Fruit fly (Drosophila melanogaster) whole organism, adult: ENCODE results near the gene Hsp83.

Source experiments
- CG11617 ChIP-seq: fragments of 200-800 bp; sonication (Bioruptor generic); optimal IDR thresholded peaks from 2 replicates; lab custom pipeline; 2017; ENCODE audit warnings: mild to moderate bottlenecking, missing biosample characterization, missing genetic modification reagents, missing genetic modification characterization
- CG12768 ChIP-seq: fragments of 200-800 bp; sonication (Bioruptor generic); optimal IDR thresholded peaks from 2 replicates; lab custom pipeline; 2017; ENCODE audit warnings: missing biosample characterization, missing genetic modification characterization, mild to moderate bottlenecking, moderate library complexity, missing genetic modification reagents
- CG14711 ChIP-seq: fragments of 200-800 bp; sonication (Bioruptor generic); optimal IDR thresholded peaks from 2 replicates; lab custom pipeline; 2018; ENCODE audit warnings: missing biosample characterization, mild to moderate bottlenecking, missing genetic modification characterization, moderate library complexity
- CG1620 ChIP-seq: fragments of 200-800 bp; sonication (Bioruptor generic); optimal IDR thresholded peaks from 2 replicates; lab custom pipeline; 2016; ENCODE audit warnings: missing biosample characterization, missing genetic modification characterization
- CG33017 ChIP-seq: fragments of 200-800 bp; sonication (Bioruptor generic); optimal IDR thresholded peaks from 2 replicates; lab custom pipeline; 2018; ENCODE audit warnings: missing biosample characterization, mild to moderate bottlenecking, missing genetic modification characterization, moderate library complexity
- CG5204 ChIP-seq: fragments of 200-800 bp; sonication (Bioruptor generic); optimal IDR thresholded peaks from 2 replicates; lab custom pipeline; 2016; ENCODE audit warnings: missing biosample characterization, missing genetic modification characterization
- CG7045 ChIP-seq: fragments of 200-800 bp; sonication (Bioruptor generic); optimal IDR thresholded peaks from 2 replicates; lab custom pipeline; 2017; ENCODE audit warnings: missing biosample characterization, mild to moderate bottlenecking, missing genetic modification characterization
- CG7101 ChIP-seq: fragments of 200-800 bp; sonication (Bioruptor generic); optimal IDR thresholded peaks from 2 replicates; lab custom pipeline; 2018; ENCODE audit warnings: missing biosample characterization, mild to moderate bottlenecking, missing genetic modification characterization, moderate library complexity
- Clk ChIP-seq: fragments of 200-800 bp; sonication (Bioruptor generic); optimal IDR thresholded peaks from 2 replicates; lab custom pipeline; 2017; ENCODE audit warnings: missing biosample characterization, missing genetic modification characterization
- Crg-1 ChIP-seq: fragments of 200-800 bp; sonication (Bioruptor generic); optimal IDR thresholded peaks from 2 replicates; lab custom pipeline; 2016; ENCODE audit warnings: missing biosample characterization, missing genetic modification characterization
- Hr96 ChIP-seq: fragments of 200-800 bp; sonication (Bioruptor generic); optimal IDR thresholded peaks from 2 replicates; lab custom pipeline; 2016; ENCODE audit warnings: missing biosample characterization, missing genetic modification characterization
- Mnt ChIP-seq: fragments of 200-800 bp; sonication (Bioruptor generic); optimal IDR thresholded peaks from 2 replicates; lab custom pipeline; 2016; ENCODE audit warnings: missing biosample characterization, mild to moderate bottlenecking, missing genetic modification characterization
- bab1 ChIP-seq: fragments of 200-800 bp; sonication (Bioruptor generic); optimal IDR thresholded peaks from 3 replicates; lab custom pipeline; 2019; ENCODE audit warnings: missing biosample characterization, mild to moderate bottlenecking, missing genetic modification characterization, moderate library complexity
- cic ChIP-seq: fragments of 200-800 bp; sonication (Bioruptor generic); optimal IDR thresholded peaks from 2 replicates; lab custom pipeline; 2017; ENCODE audit warnings: missing biosample characterization, mild to moderate bottlenecking, missing genetic modification characterization, moderate library complexity
- cnc ChIP-seq, 2 experiments: fragments of >200 bp; optimal IDR thresholded peaks; 2 replicates each; lab custom pipeline; 2017
- kay ChIP-seq: fragments of 200-800 bp; sonication (Bioruptor generic); peaks from one replicate; lab custom pipeline; 2016; ENCODE audit warnings: missing biosample characterization, missing genetic modification characterization, borderline replicate concordance
- ovo ChIP-seq: fragments of 200-800 bp; sonication (Bioruptor generic); optimal IDR thresholded peaks from 2 replicates; lab custom pipeline; 2016; ENCODE audit warnings: missing biosample characterization, missing genetic modification characterization
- pad ChIP-seq: fragments of 200-800 bp; sonication (Bioruptor generic); optimal IDR thresholded peaks from 3 replicates; lab custom pipeline; 2017; ENCODE audit warnings: missing biosample characterization, missing genetic modification characterization, mild to moderate bottlenecking, moderate library complexity, missing genetic modification reagents
- tj ChIP-seq: fragments of 200-800 bp; sonication (Bioruptor generic); optimal IDR thresholded peaks from 3 replicates; lab custom pipeline; 2017; ENCODE audit warnings: missing biosample characterization, mild to moderate bottlenecking, missing genetic modification characterization, moderate library complexity
- toe ChIP-seq: fragments of 200-800 bp; sonication (Bioruptor generic); optimal IDR thresholded peaks from 2 replicates; lab custom pipeline; 2016; ENCODE audit warnings: missing biosample characterization, missing genetic modification characterization

Hsp83 gene

dm6 chr3L:3206263-3206662 is 13.5 kb downstream of the Hsp83 start, which contains the start of gene CG33160:
Gene CG33160 (minus strand): TSS chr3L:3206363.
- no peak for TF ChIP-seq CG7045
- TF ChIP-seq CG1620 = no peak
- TF ChIP-seq Clk (GFP tag; lab: Kevin White, UChicago) = no peak
- TF ChIP-seq kay = no peak
- no peak for TF ChIP-seq Crg-1 (GFP tag; lab: Kevin White, UChicago)
- TF ChIP-seq CG33017 (tag; lab: Kevin White, UChicago) = no peak
- no peak for TF ChIP-seq CG7101 (tag; lab: Kevin White, UChicago)
- no peak for TF ChIP-seq CG12768 (GFP tag; lab: Kevin White, UChicago)
- TF ChIP-seq Mnt (GFP tag; lab: Kevin White, UChicago) = no peak
- no peak for TF ChIP-seq Hr96

dm6 chr3L:3208895-3209294 is 16.1 kb downstream of the Hsp83 start, which contains the start of the genes CG32269 and CG32270:
Gene CG32269 (minus strand): TSS chr3L:3208985.
Gene CG32270 (minus strand): TSS chr3L:3208985.
- no peak for TF ChIP-seq CG14711
- peak; percentile 65 for TF ChIP-seq cic (GFP tag; lab: Kevin White, UChicago)
- peak; percentile 51 for TF ChIP-seq Crg-1 (GFP tag; lab: Kevin White, UChicago)
- peak; percentile 60 for TF ChIP-seq Mnt (GFP tag; lab: Kevin White, UChicago)
- TF ChIP-seq CG7045 = peak; percentile 52
- TF ChIP-seq CG33017 (tag; lab: Kevin White, UChicago) = peak; percentile 2
- peak; percentile 18 for TF ChIP-seq CG11617 (GFP tag; lab: Kevin White, UChicago)
- no peak for TF ChIP-seq cnc (optimal IDR thresholded peaks at IDR 0.05; lab: Kevin White, UChicago)
- TF ChIP-seq CG5204 = no peak
- peak; percentile 40 for TF ChIP-seq Hr96
- no peak for TF ChIP-seq tj (GFP tag; lab: Kevin White, UChicago)
- peak; percentile 24 for TF ChIP-seq ovo (GFP tag; lab: Kevin White, UChicago)
- TF ChIP-seq toe (GFP tag; lab: Kevin White, UChicago) = peak; percentile 46
- TF ChIP-seq Clk (GFP tag; lab: Kevin White, UChicago) = no peak
- TF ChIP-seq CG1620 = peak; percentile 23
- peak; percentile 48 for TF ChIP-seq CG7101 (tag; lab: Kevin White, UChicago)
- no peak for TF ChIP-seq kay
- TF ChIP-seq bab1 (GFP tag; lab: Kevin White, UChicago) = no peak
- peak; percentile 73 for TF ChIP-seq CG12768 (GFP tag; lab: Kevin White, UChicago)
- TF ChIP-seq pad (GFP tag; lab: Kevin White, UChicago) = peak; percentile 12

dm6 chr3L:3218859-3219258 is 26.1 kb downstream of the Hsp83 start, which contains the start of the genes hob and nSMase:
Gene hob (minus strand): TSS chr3L:3218920.
Gene nSMase (plus strand): TSS chr3L:3219156.
- TF ChIP-seq CG14711 = peak; percentile 14
- no peak for TF ChIP-seq Hr96
- TF ChIP-seq tj (GFP tag; lab: Kevin White, UChicago) = peak; percentile 8
- TF ChIP-seq Mnt (GFP tag; lab: Kevin White, UChicago) = peak; percentile 60
- no peak for TF ChIP-seq Clk (GFP tag; lab: Kevin White, UChicago)
- no peak for TF ChIP-seq Crg-1 (GFP tag; lab: Kevin White, UChicago)
- peak; percentile 4 for TF ChIP-seq pad (GFP tag; lab: Kevin White, UChicago)
- no peak for TF ChIP-seq kay
- TF ChIP-seq CG33017 (tag; lab: Kevin White, UChicago) = no peak
- TF ChIP-seq CG1620 = peak; percentile 13
- TF ChIP-seq CG11617 (GFP tag; lab: Kevin White, UChicago) = peak; percentile 37
- no peak for TF ChIP-seq ovo (GFP tag; lab: Kevin White, UChicago)
- no peak for TF ChIP-seq CG7045
- TF ChIP-seq CG12768 (GFP tag; lab: Kevin White, UChicago) = no peak
- TF ChIP-seq bab1 (GFP tag; lab: Kevin White, UChicago) = peak; percentile 64
- no peak for TF ChIP-seq cnc (optimal IDR thresholded peaks at IDR 0.05; lab: Kevin White, UChicago)
- TF ChIP-seq cic (GFP tag; lab: Kevin White, UChicago) = peak; percentile 47
- TF ChIP-seq CG5204 = no peak
- peak; percentile 33 for TF ChIP-seq CG7101 (tag; lab: Kevin White, UChicago)

- TF ChIP-seq cnc (optimal IDR thresholded peaks at IDR 0.05; lab: Kevin White, UChicago) = no peak
- TF ChIP-seq ovo (GFP tag; lab: Kevin White, UChicago) = peak; percentile 96
- TF ChIP-seq kay = no peak
- peak; percentile 70 for TF ChIP-seq bab1 (GFP tag; lab: Kevin White, UChicago)
- TF ChIP-seq CG7101 (tag; lab: Kevin White, UChicago) = peak; percentile 96
- peak; percentile 94 for TF ChIP-seq CG12768 (GFP tag; lab: Kevin White, UChicago)
- peak; percentile 98 for TF ChIP-seq Crg-1 (GFP tag; lab: Kevin White, UChicago)
- TF ChIP-seq CG7045 = peak; percentile 93
- peak; percentile 79 for TF ChIP-seq CG14711
- TF ChIP-seq Mnt (GFP tag; lab: Kevin White, UChicago) = peak; percentile 96
- TF ChIP-seq pad (GFP tag; lab: Kevin White, UChicago) = peak; percentile 87
- TF ChIP-seq cic (GFP tag; lab: Kevin White, UChicago) = peak; percentile 57
- peak; percentile 98 for TF ChIP-seq CG11617 (GFP tag; lab: Kevin White, UChicago)
- TF ChIP-seq CG1620 = peak; percentile 98
- peak; percentile 84 for TF ChIP-seq tj (GFP tag; lab: Kevin White, UChicago)
- TF ChIP-seq Clk (GFP tag; lab: Kevin White, UChicago) = peak; percentile 90
- no peak for TF ChIP-seq toe (GFP tag; lab: Kevin White, UChicago)
- peak; percentile 81 for TF ChIP-seq CG33017 (tag; lab: Kevin White, UChicago)
- peak; percentile 97 for TF ChIP-seq Hr96
- TF ChIP-seq CG5204 = no peak
Observed at dm6 chr3L:3222643-3223389, 30.0 kb downstream of the Hsp83 start, which contains the start of the genes RpL28 and eIF1. Gene RpL28 (minus strand): TSS chr3L:3222960. Gene eIF1 (plus strand): TSS chr3L:3223341.

dm6 chr3L:3223390-3223914 is 30.7 kb downstream of the Hsp83 start:
- TF ChIP-seq CG12768 (GFP tag; lab: Kevin White, UChicago) (no peak), CG5204 (no peak), Crg-1 (GFP tag; lab: Kevin White, UChicago) (no peak), pad (GFP tag; lab: Kevin White, UChicago) (no peak), toe (GFP tag; lab: Kevin White, UChicago) (no peak), bab1 (GFP tag; lab: Kevin White, UChicago) (no peak), cic (GFP tag; lab: Kevin White, UChicago) (no peak), cnc (optimal IDR thresholded peaks at IDR 0.05; lab: Kevin White, UChicago) (no peak), kay (no peak), ovo (GFP tag; lab: Kevin White, UChicago) (no peak), CG11617 (GFP tag; lab: Kevin White, UChicago) (no peak), Mnt (GFP tag; lab: Kevin White, UChicago) (no peak), tj (GFP tag; lab: Kevin White, UChicago) (no peak), CG7045 (no peak), CG7101 (tag; lab: Kevin White, UChicago) (no peak), CG14711 (no peak), Clk (GFP tag; lab: Kevin White, UChicago) (no peak), Hr96 (no peak), CG1620 (no peak), CG33017 (tag; lab: Kevin White, UChicago) (no peak)
